Fruit fly (Drosophila melanogaster) whole organism, prepupa: Measurements from ENCODE around the gene CG6689.

ENCODE experiments used
- CG11294 ChIP-seq: fragments of 200-800 bp; sonication (Bioruptor generic); IDR thresholded peaks from 2 replicates; pipeline ENCODE4 v1.3.6; 2022; ENCODE audit warnings: missing biosample characterization, missing genetic modification characterization
- CG3032 ChIP-seq: fragments of 200-800 bp; optimal IDR thresholded peaks from 2 replicates; lab custom pipeline; 2019; ENCODE audit warnings: missing biosample characterization, mild to moderate bottlenecking, missing genetic modification characterization, moderate library complexity
- CG31627 ChIP-seq: fragments of 200-800 bp; sonication (Bioruptor generic); optimal IDR thresholded peaks from 3 replicates; lab custom pipeline; 2016; ENCODE audit warnings: missing biosample characterization, missing genetic modification characterization
- CG6163 ChIP-seq: fragments of 200-800 bp; sonication (Bioruptor generic); IDR thresholded peaks from 3 replicates; pipeline ENCODE4 v1.3.6; 2022; ENCODE audit warnings: missing biosample characterization, missing genetic modification characterization
- CG6808 ChIP-seq: fragments of 200-800 bp; sonication (Bioruptor generic); optimal IDR thresholded peaks from 3 replicates; lab custom pipeline; 2017; ENCODE audit warnings: missing biosample characterization, missing genetic modification characterization, mild to moderate bottlenecking, moderate library complexity, missing genetic modification reagents
- CG6854 ChIP-seq: fragments of 200-800 bp; sonication (Bioruptor generic); optimal IDR thresholded peaks from 2 replicates; lab custom pipeline; 2017; ENCODE audit warnings: missing biosample characterization, mild to moderate bottlenecking, missing genetic modification characterization
- CG8319 ChIP-seq: fragments of 200-800 bp; sonication (Bioruptor generic); optimal IDR thresholded peaks from 3 replicates; lab custom pipeline; 2016; ENCODE audit warnings: missing biosample characterization, missing genetic modification characterization
- Ets21C ChIP-seq: fragments of 200-800 bp; sonication (Bioruptor generic); optimal IDR thresholded peaks from 3 replicates; lab custom pipeline; 2016; ENCODE audit warnings: missing biosample characterization, missing genetic modification characterization
- Ets96B ChIP-seq: fragments of 200-800 bp; optimal IDR thresholded peaks from 2 replicates; lab custom pipeline; 2019; ENCODE audit warnings: missing biosample characterization, mild to moderate bottlenecking, missing genetic modification characterization, moderate library complexity
- Hr38 ChIP-seq: sonication (Bioruptor generic); optimal IDR thresholded peaks from 2 replicates; lab custom pipeline; 2016; ENCODE audit warnings: missing biosample characterization, missing genetic modification characterization
- Hr39 ChIP-seq: fragments of 200-800 bp; sonication (Bioruptor generic); optimal IDR thresholded peaks from 2 replicates; lab custom pipeline; 2016; ENCODE audit warnings: missing biosample characterization, missing genetic modification characterization
- Sox102F ChIP-seq: fragments of 200-800 bp; sonication (Bioruptor generic); optimal IDR thresholded peaks from 2 replicates; lab custom pipeline; 2016; ENCODE audit warnings: missing biosample characterization, mild to moderate bottlenecking, missing genetic modification characterization
- Sox14 ChIP-seq: fragments of 200-800 bp; sonication (Bioruptor generic); optimal IDR thresholded peaks from 3 replicates; lab custom pipeline; 2016; ENCODE audit warnings: missing biosample characterization, missing genetic modification characterization
- salr ChIP-seq, 2 experiments: fragments of 200-800 bp; sonication (Bioruptor generic); optimal IDR thresholded peaks; 3 replicates each; lab custom pipeline; 2016 to 2018; ENCODE audit warnings: missing biosample characterization in 2 of 2, missing genetic modification characterization in 2 of 2, mild to moderate bottlenecking in 1 of 2

dm6 chr3R:11243057-11243740, 23.3 kb upstream of the CG6689 start:
- TF ChIP-seq Hr38 (GFP tag; lab: Kevin White, UChicago), result no peak
- no peak for TF ChIP-seq CG6854 (GFP tag; lab: Kevin White, UChicago)
- TF ChIP-seq CG3032 (tag; lab: Kevin White, UChicago), result no peak
- no peak for TF ChIP-seq Hr39 (GFP tag; lab: Kevin White, UChicago)
- no peak for TF ChIP-seq Sox102F (GFP tag; lab: Kevin White, UChicago)
- no peak for TF ChIP-seq CG6808 (GFP tag; lab: Kevin White, UChicago)
- no peak for TF ChIP-seq CG8319
- no peak for TF ChIP-seq CG11294 (GFP tag; lab: Robert Waterston, UW)
- TF ChIP-seq CG6163 (GFP tag; lab: Robert Waterston, UW), result no peak
- TF ChIP-seq Ets21C (GFP tag; lab: Kevin White, UChicago), result no peak
- peak; percentile 16 for TF ChIP-seq Ets96B (tag; lab: Kevin White, UChicago)
- TF ChIP-seq salr (GFP tag; optimal IDR thresholded peaks at IDR 0.05; lab: Kevin White, UChicago), result no peak
- no peak for TF ChIP-seq CG31627 (GFP tag; lab: Kevin White, UChicago)
- no peak for TF ChIP-seq Sox14 (GFP tag; lab: Kevin White, UChicago)
